Worm (Caenorhabditis elegans) whole organism, young adult: ENCODE results near the gene ssq-2.

Experiments used
- D2030.7 ChIP-seq: fragments of 200-800 bp; sonication (Bioruptor generic); IDR thresholded peaks from 2 replicates; pipeline ENCODE4 v1.3.6; 2022; ENCODE audit warnings: missing genetic modification reagents, missing genetic modification characterization, missing compliant biosample characterization
- F49E8.2 ChIP-seq: sonication (generic microtip); optimal IDR thresholded peaks from 3 replicates; lab custom pipeline; 2017; ENCODE audit warnings: missing genetic modification characterization, mild to moderate bottlenecking, missing compliant biosample characterization, antibody characterized with exemption, moderate library complexity; ENCODE audit not compliant: insufficient read depth
- ccch-3 ChIP-seq: fragments of 200-800 bp; sonication (Bioruptor generic); optimal IDR thresholded peaks from 2 replicates; lab custom pipeline; 2018; ENCODE audit warnings: mild to moderate bottlenecking, missing genetic modification characterization, missing compliant biosample characterization
- ceh-79 ChIP-seq: sonication (generic microtip); optimal IDR thresholded peaks from 2 replicates; lab custom pipeline; 2017; ENCODE audit warnings: mild to moderate bottlenecking, missing genetic modification characterization, missing compliant biosample characterization
- ets-4 ChIP-seq: fragments of 200-800 bp; sonication (Bioruptor generic); optimal IDR thresholded peaks from 2 replicates; lab custom pipeline; 2018; ENCODE audit warnings: mild to moderate bottlenecking, missing genetic modification characterization, missing compliant biosample characterization
- repo-1 ChIP-seq: sonication (generic microtip); optimal IDR thresholded peaks from 2 replicates; lab custom pipeline; 2017; ENCODE audit warnings: mild to moderate bottlenecking, missing genetic modification characterization, missing compliant biosample characterization
- snpc-1.3 ChIP-seq: sonication (generic microtip); optimal IDR thresholded peaks from 2 replicates; lab custom pipeline; 2017; ENCODE audit warnings: missing genetic modification characterization, mild to moderate bottlenecking, missing compliant biosample characterization, antibody characterized with exemption, moderate library complexity, missing genotype, missing genetic modification reagents; ENCODE audit not compliant: insufficient read depth
- sptf-2 ChIP-seq: fragments of 200-800 bp; sonication (Bioruptor generic); optimal IDR thresholded peaks from 2 replicates; lab custom pipeline; 2018; ENCODE audit warnings: mild to moderate bottlenecking, missing genetic modification characterization, missing compliant biosample characterization
- ztf-6 ChIP-seq: fragments of 200-800 bp; sonication (Bioruptor generic); IDR thresholded peaks from 2 replicates; pipeline ENCODE4 v1.3.6; 2022; ENCODE audit warnings: missing genetic modification reagents, missing genetic modification characterization, missing compliant biosample characterization

- TF ChIP-seq D2030.7 (GFP tag; lab: Robert Waterston, UW): no peak
- TF ChIP-seq sptf-2 (GFP tag; lab: Kevin White, UChicago): no peak
- TF ChIP-seq snpc-1.3 (tag; lab: Kevin White, UChicago): no peak
- no peak for TF ChIP-seq ccch-3 (GFP tag; lab: Kevin White, UChicago)
- TF ChIP-seq repo-1: no peak
- TF ChIP-seq ceh-79: no peak
- TF ChIP-seq F49E8.2: no peak
- no peak for TF ChIP-seq ztf-6
- no peak for TF ChIP-seq ets-4 (GFP tag; lab: Kevin White, UChicago)
These were observed 7.4 kb upstream of the ssq-2 start, which contains the start of gene E03H12.7 for ce11 chrIV:4988531-4988930.
